Worm (Caenorhabditis elegans): ENCODE results near the gene F42C5.3.

- TF ChIP-seq him-1 (tag; optimal IDR thresholded peaks at IDR 0.05): no peak
- no peak for TF ChIP-seq dao-5 (tag; optimal IDR thresholded peaks at IDR 0.05)
These were observed at the start of gene F42C5.3 for ce11 chrIV:7287474-7287873.

Data from whole organism, L4/young adult.